In genomic region chr3L:7423517-7423916, dm6 we compare ENCODE assay signal across 1 fruit fly cellular context.
TF ChIP-seq lines count a peak whose summit lies in the region.

Gene CG42458, plus strand, starts transcription at chr3L:7423827.

TF ChIP-seq in whole organism, embryonic, 481 proteins besides CTCF, POLR2A, EP300 and RAD21 (continued from another document):
- no peak for TF ChIP-seq Myb (GFP tag; optimal IDR thresholded peaks at IDR 0.05; lab: Kevin White, UChicago)
- peak; percentile 39 for TF ChIP-seq B-H2 (GFP tag; optimal IDR thresholded peaks at IDR 0.05; lab: Kevin White, UChicago)
- no peak for TF ChIP-seq dati (GFP tag; IDR thresholded peaks at IDR 0.05; lab: Robert Waterston, UW)
